Worm (Caenorhabditis elegans): ENCODE measurements around the gene str-37.

- no peak for TF ChIP-seq sdz-12 (GFP tag; optimal IDR thresholded peaks at IDR 0.05)
- TF ChIP-seq nhr-77 (tag; optimal IDR thresholded peaks at IDR 0.05): no peak
- no peak for TF ChIP-seq nhr-76 (tag; optimal IDR thresholded peaks at IDR 0.05)
- no peak for TF ChIP-seq nhr-41 (GFP tag; IDR thresholded peaks at IDR 0.05)
Observed at ce11 chrV:13308616-13309015, 18.9 kb upstream of the str-37 start, which contains the start of gene C50B6.1.

Data from whole organism, L4 larva.